Worm (Caenorhabditis elegans): ENCODE data around the gene samt-1.

DNA sequence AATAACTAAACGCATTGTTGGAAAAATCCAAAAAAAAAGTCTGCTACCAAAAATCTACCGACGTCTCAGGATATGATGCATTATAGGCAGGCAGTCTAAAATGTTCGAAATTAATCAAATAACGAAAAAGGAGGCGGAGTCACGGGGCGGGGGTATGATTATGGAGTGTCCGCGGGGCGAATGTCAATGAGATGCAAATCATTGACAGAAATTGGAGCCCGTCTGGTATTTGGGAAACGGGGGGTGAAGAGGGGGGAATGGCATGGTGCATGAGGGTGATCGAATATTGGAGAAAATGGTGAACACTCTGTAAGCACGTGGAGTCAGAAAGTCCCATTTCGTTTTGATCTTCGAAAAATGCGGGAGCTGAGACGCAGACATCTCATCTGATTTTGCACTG lies 47.2 kb downstream of the samt-1 start, which contains the start of gene lad-2:
- no peak for TF ChIP-seq W03F9.2 (tag; optimal IDR thresholded peaks at IDR 0.05)
- no peak for TF ChIP-seq dao-5 (tag; optimal IDR thresholded peaks at IDR 0.05)
- TF ChIP-seq him-1 (tag; optimal IDR thresholded peaks at IDR 0.05): no peak

Measured in whole organism, L4/young adult.